Fruit fly (Drosophila melanogaster) whole organism, embryonic: Measurements from ENCODE around the gene CG14232.
A peak's percentile ranks its signal among the peaks of the same experiment; 100 is the strongest.

Source experiments
- CG10959 ChIP-seq: fragments of 200-800 bp; sonication (Bioruptor generic); IDR thresholded peaks from 2 replicates; pipeline ENCODE4 v1.3.6; 2022; ENCODE audit warnings: missing biosample characterization, missing genetic modification characterization
- CG13424 ChIP-seq: fragments of 200-800 bp; sonication (Bioruptor generic); optimal IDR thresholded peaks from 2 replicates; lab custom pipeline; 2019; ENCODE audit warnings: missing biosample characterization, mild to moderate bottlenecking, missing genetic modification characterization, moderate library complexity
- CG15011 ChIP-seq: fragments of 200-800 bp; sonication (Bioruptor generic); optimal IDR thresholded peaks from 3 replicates; lab custom pipeline; 2018; ENCODE audit warnings: missing biosample characterization, mild to moderate bottlenecking, missing genetic modification characterization
- CG1529 ChIP-seq: fragments of 200-800 bp; sonication (Bioruptor generic); optimal IDR thresholded peaks from 3 replicates; lab custom pipeline; 2018; ENCODE audit warnings: missing biosample characterization, missing genetic modification characterization
- CG15514 ChIP-seq: fragments of 200-800 bp; sonication (Bioruptor generic); optimal IDR thresholded peaks from 3 replicates; lab custom pipeline; 2017; ENCODE audit warnings: missing biosample characterization, missing genetic modification characterization, mild to moderate bottlenecking, moderate library complexity, missing genetic modification reagents
- CG17612 ChIP-seq: fragments of 200-800 bp; sonication (Bioruptor generic); IDR thresholded peaks from 2 replicates; pipeline ENCODE4 v1.3.6; 2022; ENCODE audit warnings: missing biosample characterization, missing genetic modification characterization
- CG18599 ChIP-seq: fragments of 200-800 bp; sonication (Bioruptor generic); optimal IDR thresholded peaks from 3 replicates; lab custom pipeline; 2017; ENCODE audit warnings: missing biosample characterization, missing genetic modification characterization, mild to moderate bottlenecking, moderate library complexity, missing genetic modification reagents
- CG2129 ChIP-seq: fragments of 200-800 bp; sonication (Bioruptor generic); IDR thresholded peaks from 2 replicates; pipeline ENCODE4 v1.3.6; 2022; ENCODE audit warnings: missing biosample characterization, missing genetic modification characterization; ENCODE audit not compliant: partially characterized antibody
- CG2202 ChIP-seq: fragments of 200-800 bp; sonication (Bioruptor generic); optimal IDR thresholded peaks from 2 replicates; lab custom pipeline; 2018; ENCODE audit warnings: missing biosample characterization, mild to moderate bottlenecking, missing genetic modification characterization
- CG30403 ChIP-seq: fragments of 200-800 bp; sonication (Bioruptor generic); optimal IDR thresholded peaks from 3 replicates; lab custom pipeline; 2016; ENCODE audit warnings: missing biosample characterization, missing genetic modification characterization
- CG31224 ChIP-seq: fragments of 200-800 bp; sonication (Bioruptor generic); IDR thresholded peaks from 2 replicates; pipeline ENCODE4 v1.3.6; 2022; ENCODE audit warnings: missing biosample characterization, missing genetic modification characterization
- CG32772 ChIP-seq: fragments of 200-800 bp; sonication (Bioruptor generic); IDR thresholded peaks from 2 replicates; pipeline ENCODE4 v1.3.6; 2022; ENCODE audit warnings: missing biosample characterization, missing genetic modification characterization
- CG4404 ChIP-seq: fragments of 200-800 bp; sonication (Bioruptor generic); IDR thresholded peaks from 2 replicates; pipeline ENCODE4 v1.3.6; 2022; ENCODE audit warnings: missing biosample characterization, missing genetic modification characterization
- CG7372 ChIP-seq: fragments of 200-800 bp; sonication (Bioruptor generic); IDR thresholded peaks from 2 replicates; pipeline ENCODE4 v1.3.6; 2022; ENCODE audit warnings: missing biosample characterization, missing genetic modification characterization
- CG8290 ChIP-seq, 3 experiments: fragments of 200-800 bp; sonication (Bioruptor generic); optimal IDR thresholded peaks; 2 replicates each; lab custom pipeline; 2016 to 2019; ENCODE audit warnings: missing biosample characterization in 3 of 3, missing genetic modification characterization in 3 of 3, mild to moderate bottlenecking in 2 of 3, moderate library complexity in 1 of 3
- CG8388 ChIP-seq: fragments of 200-800 bp; sonication (Bioruptor generic); optimal IDR thresholded peaks from 2 replicates; lab custom pipeline; 2019; ENCODE audit warnings: missing biosample characterization, mild to moderate bottlenecking, missing genetic modification characterization, moderate library complexity
- CG9876 ChIP-seq: fragments of 200-800 bp; sonication (Bioruptor generic); optimal IDR thresholded peaks from 2 replicates; lab custom pipeline; 2016; ENCODE audit warnings: missing biosample characterization, missing genetic modification characterization
- Dbx ChIP-seq: fragments of 200-800 bp; sonication (Bioruptor generic); IDR thresholded peaks from 3 replicates; pipeline ENCODE4 v1.3.6; 2022; ENCODE audit warnings: missing biosample characterization, missing genetic modification characterization
- Dll ChIP-seq: fragments of 200-800 bp; sonication (Bioruptor generic); IDR thresholded peaks from 4 replicates; pipeline ENCODE4 v1.3.6; 2022; ENCODE audit warnings: missing biosample characterization, missing genetic modification characterization; ENCODE audit not compliant: partially characterized antibody
- Doc2 ChIP-seq: fragments of 200-800 bp; sonication (Bioruptor generic); IDR thresholded peaks from 2 replicates; pipeline ENCODE4 v1.3.6; 2022; ENCODE audit warnings: missing biosample characterization, missing genetic modification characterization
- Ets65A ChIP-seq: fragments of 200-800 bp; sonication (Bioruptor generic); peaks from one replicate; lab custom pipeline; 2016; ENCODE audit warnings: missing biosample characterization, missing genetic modification characterization
- GATAe ChIP-seq: fragments of 200-800 bp; sonication (Bioruptor generic); conservative IDR thresholded peaks from 2 replicates; pipeline ENCODE4 v1.3.6; 2022; ENCODE audit warnings: missing biosample characterization, missing genetic modification characterization
- HmgZ ChIP-seq: fragments of 200-800 bp; sonication (Bioruptor generic); optimal IDR thresholded peaks from 2 replicates; lab custom pipeline; 2018; ENCODE audit warnings: missing biosample characterization, mild to moderate bottlenecking, missing genetic modification characterization
- Meics ChIP-seq: fragments of 200-800 bp; sonication (Bioruptor generic); optimal IDR thresholded peaks from 2 replicates; lab custom pipeline; 2017; ENCODE audit warnings: missing biosample characterization, mild to moderate bottlenecking, missing genetic modification characterization
- Neu2 ChIP-seq: fragments of 200-800 bp; sonication (Bioruptor generic); optimal IDR thresholded peaks from 3 replicates; lab custom pipeline; 2016; ENCODE audit warnings: missing biosample characterization, missing genetic modification characterization, borderline replicate concordance
- Opbp ChIP-seq: fragments of 200-800 bp; sonication (Bioruptor generic); IDR thresholded peaks from 3 replicates; pipeline ENCODE4 v1.3.6; 2022; ENCODE audit warnings: missing biosample characterization, missing genetic modification characterization; ENCODE audit not compliant: partially characterized antibody
- Pdp1 ChIP-seq, 2 experiments: fragments of 200-800 bp; sonication (Bioruptor generic); optimal IDR thresholded peaks; 3 replicates each; lab custom pipeline; 2016; ENCODE audit warnings: missing biosample characterization in 2 of 2, missing genetic modification characterization in 2 of 2, mild to moderate bottlenecking in 1 of 2, moderate library complexity in 1 of 2
- Rx ChIP-seq: fragments of 200-800 bp; sonication (Bioruptor generic); IDR thresholded peaks from 2 replicates; pipeline ENCODE4 v1.3.6; 2022; ENCODE audit warnings: missing biosample characterization, missing genetic modification characterization
- Sin3A ChIP-seq: fragments of >200 bp; optimal IDR thresholded peaks from 2 replicates; lab custom pipeline; 2018
- Ssrp ChIP-seq: fragments of 200-800 bp; sonication (Bioruptor generic); optimal IDR thresholded peaks from 2 replicates; lab custom pipeline; 2018; ENCODE audit warnings: missing biosample characterization, mild to moderate bottlenecking, missing genetic modification characterization, moderate library complexity
- YL-1 ChIP-seq: fragments of 200-800 bp; sonication (Bioruptor generic); optimal IDR thresholded peaks from 3 replicates; lab custom pipeline; 2017; ENCODE audit warnings: missing biosample characterization, mild to moderate bottlenecking, missing genetic modification characterization
- amos ChIP-seq: fragments of 200-800 bp; sonication (Bioruptor generic); IDR thresholded peaks from 2 replicates; pipeline ENCODE4 v1.3.6; 2022; ENCODE audit warnings: missing biosample characterization, missing genetic modification characterization; ENCODE audit not compliant: partially characterized antibody
- bbx ChIP-seq: fragments of 200-800 bp; sonication (Bioruptor generic); IDR thresholded peaks from 2 replicates; pipeline ENCODE4 v1.3.6; 2022; ENCODE audit warnings: missing biosample characterization, missing genetic modification characterization; ENCODE audit not compliant: partially characterized antibody
- da ChIP-seq: fragments of 200-800 bp; sonication (Bioruptor generic); optimal IDR thresholded peaks from 2 replicates; lab custom pipeline; 2016; ENCODE audit warnings: missing biosample characterization, missing genetic modification characterization
- danr ChIP-seq: fragments of 200-800 bp; sonication (Bioruptor generic); IDR thresholded peaks from 2 replicates; pipeline ENCODE4 v1.3.6; 2022; ENCODE audit warnings: missing biosample characterization, missing genetic modification characterization
- fd64A ChIP-seq: fragments of 200-800 bp; sonication (Bioruptor generic); optimal IDR thresholded peaks from 3 replicates; lab custom pipeline; 2018; ENCODE audit warnings: missing biosample characterization, mild to moderate bottlenecking, missing genetic modification characterization
- fru ChIP-seq: fragments of >200 bp; optimal IDR thresholded peaks from 2 replicates; lab custom pipeline; 2017
- fu2 ChIP-seq: fragments of 200-800 bp; sonication (Bioruptor generic); optimal IDR thresholded peaks from 2 replicates; lab custom pipeline; 2016; ENCODE audit warnings: missing biosample characterization, missing genetic modification characterization
- gcm ChIP-seq: fragments of 200-800 bp; sonication (Bioruptor generic); optimal IDR thresholded peaks from 2 replicates; lab custom pipeline; 2019; ENCODE audit warnings: missing biosample characterization, mild to moderate bottlenecking, missing genetic modification characterization, moderate library complexity
- gsb ChIP-seq: fragments of 200-800 bp; sonication (Bioruptor generic); IDR thresholded peaks from 2 replicates; pipeline ENCODE4 v1.3.6; 2022; ENCODE audit warnings: missing biosample characterization, missing genetic modification characterization
- kah ChIP-seq: fragments of 200-800 bp; sonication (Bioruptor generic); optimal IDR thresholded peaks from 2 replicates; lab custom pipeline; 2018; ENCODE audit warnings: missing biosample characterization, mild to moderate bottlenecking, missing genetic modification characterization
- mam ChIP-seq: fragments of 200-800 bp; sonication (Bioruptor generic); optimal IDR thresholded peaks from 3 replicates; lab custom pipeline; 2016; ENCODE audit warnings: missing biosample characterization, missing genetic modification characterization
- mirr ChIP-seq: fragments of 200-800 bp; sonication (Bioruptor generic); optimal IDR thresholded peaks from 3 replicates; lab custom pipeline; 2018; ENCODE audit warnings: missing biosample characterization, mild to moderate bottlenecking, missing genetic modification characterization
- pb ChIP-seq: fragments of 200-800 bp; sonication (Bioruptor generic); optimal IDR thresholded peaks from 3 replicates; lab custom pipeline; 2016; ENCODE audit warnings: missing biosample characterization, missing genetic modification characterization
- pum ChIP-seq: fragments of 200-800 bp; sonication (Bioruptor generic); optimal IDR thresholded peaks from 2 replicates; lab custom pipeline; 2016; ENCODE audit warnings: missing biosample characterization, missing genetic modification characterization
- scrt ChIP-seq: fragments of 200-800 bp; sonication (Bioruptor generic); optimal IDR thresholded peaks from 2 replicates; lab custom pipeline; 2018; ENCODE audit warnings: missing biosample characterization, mild to moderate bottlenecking, missing genetic modification characterization, moderate library complexity
- sna ChIP-seq: fragments of 200-800 bp; sonication (Bioruptor generic); IDR thresholded peaks from 2 replicates; pipeline ENCODE4 v1.3.6; 2022; ENCODE audit warnings: missing biosample characterization, missing genetic modification characterization; ENCODE audit not compliant: partially characterized antibody
- ttk ChIP-seq: fragments of 200-800 bp; sonication (Bioruptor generic); IDR thresholded peaks from 2 replicates; pipeline ENCODE4 v2.1.2; 2022; ENCODE audit warnings: missing biosample characterization, missing genetic modification characterization
- unc-4 ChIP-seq: fragments of 200-800 bp; sonication (Bioruptor generic); IDR thresholded peaks from 2 replicates; pipeline ENCODE4 v1.3.6; 2022; ENCODE audit warnings: missing biosample characterization, missing genetic modification characterization; ENCODE audit not compliant: partially characterized antibody
- vvl ChIP-seq: fragments of 200-800 bp; sonication (Bioruptor generic); IDR thresholded peaks from 2 replicates; pipeline ENCODE4 v1.3.6; 2022; ENCODE audit warnings: missing biosample characterization, missing genetic modification characterization

The CG14232 gene

DNA sequence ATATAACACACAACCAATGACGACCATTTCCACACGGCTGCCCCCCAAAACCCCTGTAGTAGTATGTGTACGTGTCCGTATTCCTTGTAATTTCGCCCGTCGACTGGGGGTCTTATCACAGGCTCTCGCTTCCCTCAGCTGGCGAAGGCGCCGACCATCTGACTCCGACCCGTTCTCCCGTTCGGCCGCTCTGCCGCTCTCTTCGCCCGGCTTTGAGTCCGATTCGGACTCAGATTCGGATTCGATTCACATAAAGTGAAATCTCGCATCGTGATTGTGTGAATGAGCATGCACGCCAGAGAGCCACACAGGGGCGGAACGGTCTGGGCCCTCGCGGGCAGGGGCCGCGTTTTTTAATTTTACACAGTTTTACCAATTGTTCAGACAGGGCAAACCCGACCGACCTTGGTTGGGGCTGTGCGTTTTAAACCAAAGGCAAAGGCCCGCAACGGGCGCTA lies 38.3 kb downstream of the CG14232 start (continued):
- no peak for TF ChIP-seq sna (GFP tag; lab: Robert Waterston, UW)
- TF ChIP-seq danr = no peak
- TF ChIP-seq CG13424 (tag; lab: Kevin White, UChicago) = peak; percentile 23
- no peak for TF ChIP-seq kah (GFP tag; lab: Kevin White, UChicago)
- TF ChIP-seq CG17612 = no peak
- peak; percentile 8 for TF ChIP-seq HmgZ (tag; lab: Kevin White, UChicago)
- peak; percentile 27 to 43 for TF ChIP-seq Pdp1 (GFP tag; optimal IDR thresholded peaks at IDR 0.05; lab: Kevin White, UChicago)
- TF ChIP-seq Ets65A (GFP tag; lab: Kevin White, UChicago) = peak; percentile 87
- no peak for TF ChIP-seq fu2 (GFP tag; lab: Kevin White, UChicago)
- TF ChIP-seq Doc2 (GFP tag; lab: Robert Waterston, UW) = no peak
- TF ChIP-seq da (GFP tag; lab: Kevin White, UChicago) = no peak
- TF ChIP-seq Dbx (GFP tag; lab: Robert Waterston, UW) = peak; percentile 64
- no peak for TF ChIP-seq scrt (GFP tag; lab: Kevin White, UChicago)
- TF ChIP-seq Sin3A (lab: Kevin White, UChicago) = no peak
- no peak for TF ChIP-seq Neu2 (GFP tag; lab: Kevin White, UChicago)
- no peak for TF ChIP-seq pb (GFP tag; lab: Kevin White, UChicago)
- peak; percentile 4 for TF ChIP-seq CG15514 (GFP tag; lab: Kevin White, UChicago)
- TF ChIP-seq fd64A (GFP tag; lab: Kevin White, UChicago) = no peak
- no peak for TF ChIP-seq CG1529 (GFP tag; lab: Kevin White, UChicago)
- TF ChIP-seq amos (GFP tag; lab: Robert Waterston, UW) = peak; percentile 70
- TF ChIP-seq ttk = peak; percentile 41; the same call in 1 of the 2 replicates
- no peak for TF ChIP-seq CG2129 (GFP tag; lab: Robert Waterston, UW)
- no peak for TF ChIP-seq CG8388
- TF ChIP-seq fru (lab: Kevin White, UChicago) = no peak
- peak; percentile 30 for TF ChIP-seq CG30403 (GFP tag; lab: Kevin White, UChicago)
- peak; percentile 52 for TF ChIP-seq Rx (GFP tag; lab: Robert Waterston, UW)
- TF ChIP-seq gsb (GFP tag; lab: Robert Waterston, UW) = peak; percentile 48; the same call in 1 of the 2 replicates
- no peak for TF ChIP-seq CG15011 (GFP tag; lab: Kevin White, UChicago)
- no peak for TF ChIP-seq CG2202 (tag; lab: Kevin White, UChicago)
- peak; percentile 55; the same call in 1 of the 2 replicates for TF ChIP-seq CG4404 (GFP tag; lab: Robert Waterston, UW)
- TF ChIP-seq Ssrp (tag; lab: Kevin White, UChicago) = no peak
- TF ChIP-seq CG32772 (GFP tag; lab: Robert Waterston, UW) = peak; percentile 53; the same call in 1 of the 2 replicates
- no peak for TF ChIP-seq YL-1 (GFP tag; lab: Kevin White, UChicago)
- TF ChIP-seq CG8290 (GFP tag; optimal IDR thresholded peaks at IDR 0.05; lab: Kevin White, UChicago) = peak; percentile 25
- TF ChIP-seq CG8290 (tag; optimal IDR thresholded peaks at IDR 0.05; lab: Kevin White, UChicago) = peak in 1 of 2 experiments; percentile 44
- TF ChIP-seq mirr (GFP tag; lab: Kevin White, UChicago) = no peak
- TF ChIP-seq bbx = peak; percentile 62
- TF ChIP-seq pum (GFP tag; lab: Kevin White, UChicago) = peak; percentile 24
- TF ChIP-seq Opbp (GFP tag; lab: Robert Waterston, UW) = peak; percentile 81
- TF ChIP-seq Meics (GFP tag; lab: Kevin White, UChicago) = peak; percentile 24
- TF ChIP-seq CG10959 (GFP tag; lab: Robert Waterston, UW) = no peak
- TF ChIP-seq CG9876 = no peak
- TF ChIP-seq GATAe (GFP tag; lab: Robert Waterston, UW) = no peak
- TF ChIP-seq mam (GFP tag; lab: Kevin White, UChicago) = peak; percentile 54
- TF ChIP-seq Dll = peak; percentile 35; the same call in 1 of the 4 replicates
- TF ChIP-seq gcm = no peak
- TF ChIP-seq vvl = peak; percentile 59; the same call in 1 of the 2 replicates
- TF ChIP-seq CG31224 (GFP tag; lab: Robert Waterston, UW) = peak; percentile 42; the same call in 1 of the 2 replicates
- peak; percentile 25 for TF ChIP-seq CG18599 (GFP tag; lab: Kevin White, UChicago)
- TF ChIP-seq CG7372 = no peak
- no peak for TF ChIP-seq unc-4 (GFP tag; lab: Robert Waterston, UW)
